Fruit fly (Drosophila melanogaster) whole organism, pupa: ENCODE results near the gene CG32756.

Source experiments
- CG10348 ChIP-seq: fragments of 200-800 bp; sonication (Bioruptor generic); IDR thresholded peaks from 2 replicates; pipeline ENCODE4 v1.3.6; 2022; ENCODE audit warnings: missing biosample characterization, missing genetic modification characterization
- CG17806 ChIP-seq: fragments of 200-800 bp; sonication (Bioruptor generic); optimal IDR thresholded peaks from 2 replicates; lab custom pipeline; 2018; ENCODE audit warnings: missing biosample characterization, mild to moderate bottlenecking, missing genetic modification characterization, moderate library complexity
- CG32121 ChIP-seq: fragments of 200-800 bp; sonication (Bioruptor generic); IDR thresholded peaks from 2 replicates; pipeline ENCODE4 v1.3.6; 2022; ENCODE audit warnings: missing biosample characterization, missing genetic modification characterization
- CG34367 ChIP-seq: fragments of 200-800 bp; sonication (Bioruptor generic); optimal IDR thresholded peaks from 2 replicates; lab custom pipeline; 2018; ENCODE audit warnings: missing biosample characterization, mild to moderate bottlenecking, missing genetic modification characterization
- CG8301 ChIP-seq: fragments of 200-800 bp; sonication (Bioruptor generic); optimal IDR thresholded peaks from 2 replicates; lab custom pipeline; 2018; ENCODE audit warnings: missing biosample characterization, mild to moderate bottlenecking, missing genetic modification characterization
- EcR ChIP-seq: fragments of 200-800 bp; sonication (Bioruptor generic); optimal IDR thresholded peaks from 3 replicates; lab custom pipeline; 2019; ENCODE audit warnings: missing biosample characterization, missing genetic modification characterization, mild to moderate bottlenecking, moderate library complexity, missing genetic modification reagents
- Ets98B ChIP-seq: fragments of 200-800 bp; sonication (Bioruptor generic); IDR thresholded peaks from 2 replicates; pipeline ENCODE4 v1.3.6; 2022; ENCODE audit warnings: missing biosample characterization, missing genetic modification characterization
- Pif1B ChIP-seq: fragments of 200-800 bp; sonication (Bioruptor generic); optimal IDR thresholded peaks from 3 replicates; lab custom pipeline; 2016; ENCODE audit warnings: missing biosample characterization, missing genetic modification characterization
- gl ChIP-seq: fragments of 200-800 bp; sonication (Bioruptor generic); optimal IDR thresholded peaks from 2 replicates; lab custom pipeline; 2018; ENCODE audit warnings: missing biosample characterization, mild to moderate bottlenecking, missing genetic modification characterization
- rn ChIP-seq: fragments of 200-800 bp; sonication (Bioruptor generic); IDR thresholded peaks from 2 replicates; pipeline ENCODE4 v1.3.6; 2022; ENCODE audit warnings: missing biosample characterization, missing genetic modification characterization

DNA sequence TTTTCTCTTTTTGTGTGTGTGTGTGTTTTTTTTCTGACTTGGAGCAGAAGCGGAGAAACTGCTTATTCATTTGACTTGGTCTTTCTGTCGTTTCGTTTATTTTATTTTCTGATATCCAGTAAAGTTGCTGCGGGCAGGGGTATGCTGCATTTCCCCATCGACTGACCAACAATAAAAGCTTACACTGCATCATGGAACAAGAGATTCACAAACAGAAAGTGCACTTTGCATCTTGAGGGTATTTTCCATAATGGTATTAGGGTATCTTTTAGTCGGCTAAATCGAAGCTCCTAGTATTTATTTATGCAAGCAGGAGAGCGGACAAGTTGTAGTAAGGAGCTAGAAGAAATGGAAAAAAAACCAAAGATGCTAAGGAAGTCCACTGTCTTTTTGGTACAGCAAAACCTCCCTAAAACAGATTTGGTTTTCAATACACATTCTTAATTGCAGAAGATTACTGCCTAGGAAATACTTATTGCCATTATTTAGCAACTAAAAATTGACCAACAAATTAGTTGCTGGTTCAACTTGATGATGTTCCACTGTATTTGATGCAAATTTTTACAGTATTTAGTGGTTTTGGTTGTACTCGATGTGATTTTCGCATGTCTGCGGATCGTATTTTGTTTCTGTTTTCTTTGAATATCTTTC, 13.0 kb upstream of the CG32756 start:
- peak; percentile 49 for TF ChIP-seq rn (GFP tag; lab: Robert Waterston, UW)
- peak; percentile 88 for TF ChIP-seq Ets98B (GFP tag; lab: Robert Waterston, UW)
- TF ChIP-seq CG10348 = 0 out of 2 replicates have a peak, but pooled peaks have one; percentile 6
- TF ChIP-seq CG8301 = peak; percentile 90
- peak; percentile 65 for TF ChIP-seq CG32121 (GFP tag; lab: Robert Waterston, UW)
- peak; percentile 87 for TF ChIP-seq Pif1B (GFP tag; lab: Kevin White, UChicago)
- peak; percentile 67 for TF ChIP-seq CG17806 (tag; lab: Kevin White, UChicago)
- no peak for TF ChIP-seq EcR (GFP tag; lab: Kevin White, UChicago)
- TF ChIP-seq gl = peak; percentile 59
- peak; percentile 67 for TF ChIP-seq CG34367
